Fruit fly (Drosophila melanogaster): Measurements from ENCODE around the gene TBC1D5.

Gene TBC1D5

DNA sequence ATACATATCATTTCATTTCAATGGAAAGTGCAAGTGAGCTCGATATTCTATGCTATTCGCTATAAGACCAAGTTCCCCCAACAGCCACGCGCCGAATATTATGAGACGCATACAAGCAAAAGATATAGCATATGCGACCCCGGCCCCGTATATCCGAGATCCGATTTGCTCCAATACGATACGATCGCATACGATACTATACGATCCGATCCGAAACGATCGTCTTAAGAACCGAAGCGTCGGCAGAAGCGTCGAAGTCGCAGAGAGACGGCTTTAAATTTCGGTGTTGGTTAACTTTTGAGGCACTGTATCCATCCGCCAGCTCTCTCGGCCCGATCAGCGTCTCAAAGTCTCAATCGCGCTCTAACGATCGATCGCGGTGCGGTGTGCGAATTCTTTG is 7.6 kb upstream of the TBC1D5 start, which contains the start of gene CG8630 (continued):
- TF ChIP-seq Trl (optimal IDR thresholded peaks at IDR 0.05): no peak
- TF ChIP-seq Trl (GFP tag; optimal IDR thresholded peaks at IDR 0.05): no peak
- 0 out of 2 replicates have a peak, but pooled peaks have one; percentile 24 for TF ChIP-seq rib (GFP tag; IDR thresholded peaks at IDR 0.05)
- no peak for TF ChIP-seq Nf-YA (GFP tag; IDR thresholded peaks at IDR 0.05)
- TF ChIP-seq chinmo (GFP tag; IDR thresholded peaks at IDR 0.05; ENCODE audit: partially characterized antibody): peak; percentile 53; the same call in 2 of the 4 replicates
- no peak for TF ChIP-seq br (optimal IDR thresholded peaks at IDR 0.05)
- no peak for TF ChIP-seq kah (GFP tag; optimal IDR thresholded peaks at IDR 0.05)
- TF ChIP-seq CG7987 (GFP tag; optimal IDR thresholded peaks at IDR 0.05): no peak
- no peak for TF ChIP-seq CG4617 (GFP tag; optimal IDR thresholded peaks at IDR 0.05; ENCODE audit: borderline replicate concordance)
- no peak for TF ChIP-seq CG2129 (GFP tag; IDR thresholded peaks at IDR 0.05; ENCODE audit: partially characterized antibody)
- no peak for TF ChIP-seq Sry-δ (GFP tag; optimal IDR thresholded peaks at IDR 0.05)
- TF ChIP-seq gcm2 (GFP tag; optimal IDR thresholded peaks at IDR 0.05): no peak
- TF ChIP-seq chn (GFP tag; optimal IDR thresholded peaks at IDR 0.05): no peak
- no peak for TF ChIP-seq CG3163 (GFP tag; optimal IDR thresholded peaks at IDR 0.05)
- peak; percentile 87 for TF ChIP-seq Deaf1 (tag; optimal IDR thresholded peaks at IDR 0.05)
- TF ChIP-seq CG14050 (GFP tag; IDR thresholded peaks at IDR 0.05): no peak
- no peak for TF ChIP-seq sim (GFP tag; IDR thresholded peaks at IDR 0.05)
- no peak for TF ChIP-seq Mrtf (GFP tag; IDR thresholded peaks at IDR 0.05)
- no peak for TF ChIP-seq CG7928 (GFP tag; optimal IDR thresholded peaks at IDR 0.05)
- no peak for TF ChIP-seq ato (GFP tag; IDR thresholded peaks at IDR 0.05; ENCODE audit: partially characterized antibody)
- TF ChIP-seq CG8290 (GFP tag; optimal IDR thresholded peaks at IDR 0.05): no peak
- no peak for TF ChIP-seq CG8290 (tag; optimal IDR thresholded peaks at IDR 0.05)
- TF ChIP-seq sr (GFP tag; IDR thresholded peaks at IDR 0.05): no peak
- TF ChIP-seq Doc3 (GFP tag; IDR thresholded peaks at IDR 0.05; ENCODE audit: partially characterized antibody): no peak
- TF ChIP-seq E2f2 (GFP tag; IDR thresholded peaks at IDR 0.05): no peak
- no peak for TF ChIP-seq Atf3 (GFP tag; optimal IDR thresholded peaks at IDR 0.05)
- TF ChIP-seq exex (tag; optimal IDR thresholded peaks at IDR 0.05): no peak
- no peak for TF ChIP-seq CG17612 (GFP tag; IDR thresholded peaks at IDR 0.05)
- no peak for TF ChIP-seq Vsx1 (GFP tag; optimal IDR thresholded peaks at IDR 0.05)
- no peak for TF ChIP-seq CG8924 (tag; optimal IDR thresholded peaks at IDR 0.05)
- no peak for TF ChIP-seq trh (GFP tag; optimal IDR thresholded peaks at IDR 0.05)
- TF ChIP-seq CG3065 (GFP tag; optimal IDR thresholded peaks at IDR 0.05): no peak
- no peak for TF ChIP-seq CG7786 (GFP tag; optimal IDR thresholded peaks at IDR 0.05)
- peak; percentile 2 for TF ChIP-seq BEAF-32 (GFP tag; optimal IDR thresholded peaks at IDR 0.05)
- TF ChIP-seq MBD-R2 (GFP tag; IDR thresholded peaks at IDR 0.05): no peak
- TF ChIP-seq tio (GFP tag; optimal IDR thresholded peaks at IDR 0.05): no peak
- TF ChIP-seq CkIIα-i1 (GFP tag; IDR thresholded peaks at IDR 0.05): no peak
- TF ChIP-seq CG17912 (GFP tag; optimal IDR thresholded peaks at IDR 0.05): no peak

DNA sequence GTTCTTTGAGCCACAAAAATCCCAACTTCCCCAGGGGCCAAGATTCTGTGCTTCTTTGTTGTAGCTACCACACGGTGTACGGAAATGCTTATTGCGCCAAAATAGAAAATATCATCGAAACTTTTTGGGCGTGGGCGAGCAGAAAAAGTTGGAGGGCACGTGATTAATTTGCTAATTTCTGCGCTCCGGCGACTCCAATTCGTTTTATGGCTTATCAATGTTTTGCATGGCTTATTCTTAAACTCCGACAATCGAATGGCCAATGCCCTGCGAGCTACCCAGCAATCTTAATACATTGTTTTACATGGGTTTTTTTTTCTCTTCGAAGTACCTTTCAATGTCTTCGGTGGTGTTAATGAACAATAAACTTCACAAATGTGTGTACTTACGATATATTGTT is 3.7 kb upstream of the TBC1D5 start:
- TF ChIP-seq Optix (GFP tag; IDR thresholded peaks at IDR 0.05) (no peak), CG14667 (GFP tag; IDR thresholded peaks at IDR 0.05) (no peak), knrl (GFP tag; IDR thresholded peaks at IDR 0.05; ENCODE audit: partially characterized antibody) (no peak), CG31224 (GFP tag; IDR thresholded peaks at IDR 0.05) (peak; percentile 52), Scr (GFP tag; IDR thresholded peaks at IDR 0.05; ENCODE audit: partially characterized antibody) (no peak), CG34224 (GFP tag; IDR thresholded peaks at IDR 0.05; ENCODE audit: partially characterized antibody) (no peak), Sry-β (GFP tag; optimal IDR thresholded peaks at IDR 0.05) (no peak)

All from whole organism, embryonic.